Worm (Caenorhabditis elegans) whole organism, L4 larva: ENCODE results near the gene mpst-4.
A peak's percentile ranks its signal among the peaks of the same experiment; 100 is the strongest.

Source experiments
- D1046.2 ChIP-seq: fragments of 200-800 bp; sonication (Bioruptor generic); IDR thresholded peaks from 2 replicates; pipeline ENCODE4 v1.3.6; 2022; ENCODE audit warnings: missing genetic modification characterization, missing compliant biosample characterization
- F37D6.2 ChIP-seq: sonication (generic microtip); optimal IDR thresholded peaks from 2 replicates; lab custom pipeline; 2016; ENCODE audit warnings: mild to moderate bottlenecking, missing genetic modification characterization, missing compliant biosample characterization
- F49E8.2 ChIP-seq: sonication (generic microtip); optimal IDR thresholded peaks from 2 replicates; lab custom pipeline; 2016; ENCODE audit warnings: missing compliant biosample characterization, mild to moderate bottlenecking, missing genetic modification characterization, borderline replicate concordance
- Y105C5A.15 ChIP-seq: fragments of 200-800 bp; sonication (Bioruptor generic); IDR thresholded peaks from 2 replicates; pipeline ENCODE4 v1.3.6; 2022; ENCODE audit warnings: missing genetic modification characterization, missing compliant biosample characterization
- Y48G9A.11 ChIP-seq: fragments of 200-800 bp; sonication (Bioruptor generic); IDR thresholded peaks from 2 replicates; pipeline ENCODE4 v1.3.6; 2022; ENCODE audit warnings: missing genetic modification reagents, missing genetic modification characterization, missing compliant biosample characterization
- Y75B8A.6 ChIP-seq: fragments of 200-800 bp; sonication (Bioruptor generic); IDR thresholded peaks from 2 replicates; pipeline ENCODE4 v1.3.6; 2022; ENCODE audit warnings: missing genetic modification reagents, missing genetic modification characterization, missing compliant biosample characterization
- aly-2 ChIP-seq: sonication (generic microtip); optimal IDR thresholded peaks from 2 replicates; lab custom pipeline; 2018; ENCODE audit warnings: missing biosample characterization, missing genetic modification characterization
- ama-1 ChIP-seq: fragments of 150-350 bp; optimal IDR thresholded peaks from 2 replicates; lab custom pipeline; 2014; ENCODE audit warnings: inconsistent platforms, mixed read lengths
- ceh-28 ChIP-seq: fragments of 150-350 bp; optimal IDR thresholded peaks from 2 replicates; lab custom pipeline; 2014; ENCODE audit warnings: missing biosample characterization, missing genetic modification reagents, missing genetic modification characterization
- ceh-44 ChIP-seq: fragments of 200-800 bp; sonication (Bioruptor generic); IDR thresholded peaks from 2 replicates; pipeline ENCODE4 v1.3.6; 2022; ENCODE audit warnings: missing genetic modification reagents, missing genetic modification characterization, missing compliant biosample characterization
- ctbp-1 ChIP-seq: fragments of 200-800 bp; sonication (Bioruptor generic); IDR thresholded peaks from 2 replicates; pipeline ENCODE4 v1.3.6; 2022; ENCODE audit warnings: missing genetic modification reagents, missing genetic modification characterization, missing compliant biosample characterization
- daf-12 ChIP-seq: fragments of 150-350 bp; optimal IDR thresholded peaks from 2 replicates; lab custom pipeline; 2014; ENCODE audit warnings: missing biosample characterization, missing genetic modification reagents, missing genetic modification characterization
- daf-8 ChIP-seq: fragments of 200-800 bp; sonication (Bioruptor generic); IDR thresholded peaks from 2 replicates; pipeline ENCODE4 v1.3.6; 2022; ENCODE audit warnings: missing genetic modification characterization, missing compliant biosample characterization
- dpl-1 ChIP-seq: fragments of 150-350 bp; optimal IDR thresholded peaks from 2 replicates; lab custom pipeline; 2014; ENCODE audit warnings: missing biosample characterization, missing genetic modification reagents, missing genetic modification characterization
- duxl-1 ChIP-seq: sonication (generic microtip); optimal IDR thresholded peaks from 2 replicates; lab custom pipeline; 2016; ENCODE audit warnings: mild to moderate bottlenecking, missing genetic modification characterization, moderate library complexity, missing compliant biosample characterization; ENCODE audit not compliant: poor library complexity
- dve-1 ChIP-seq: sonication (generic microtip); optimal IDR thresholded peaks from 2 replicates; lab custom pipeline; 2017; ENCODE audit warnings: antibody characterized with exemption, mild to moderate bottlenecking, missing genetic modification characterization, missing compliant biosample characterization; ENCODE audit not compliant: insufficient read depth
- egl-27 ChIP-seq: sonication (generic microtip); optimal IDR thresholded peaks from 3 replicates; lab custom pipeline; 2017; ENCODE audit warnings: missing biosample characterization, missing genetic modification reagents, missing genetic modification characterization
- gei-8 ChIP-seq: fragments of 200-800 bp; sonication (Bioruptor generic); optimal IDR thresholded peaks from 2 replicates; lab custom pipeline; 2018; ENCODE audit warnings: mild to moderate bottlenecking, missing genetic modification characterization, missing compliant biosample characterization
- hif-1 ChIP-seq, 2 experiments: sonication (generic microtip); optimal IDR thresholded peaks; 2 replicates each; lab custom pipeline; 2016 to 2017; ENCODE audit warnings: missing compliant biosample characterization in 2 of 2, missing genetic modification characterization in 2 of 2, missing genetic modification reagents in 2 of 2, missing genotype in 2 of 2, mild to moderate bottlenecking in 1 of 2
- lin-15B ChIP-seq: fragments of 150-350 bp; sonication (generic microtip); optimal IDR thresholded peaks from 3 replicates; lab custom pipeline; 2014; ENCODE audit warnings: missing biosample characterization, missing genetic modification characterization
- lin-38 ChIP-seq: fragments of 200-800 bp; sonication (Bioruptor generic); IDR thresholded peaks from 2 replicates; pipeline ENCODE4 v1.3.6; 2022; ENCODE audit warnings: missing genetic modification reagents, missing genetic modification characterization, missing compliant biosample characterization
- lin-39 ChIP-seq: fragments of 150-350 bp; optimal IDR thresholded peaks from 2 replicates; lab custom pipeline; 2014; ENCODE audit warnings: missing biosample characterization, missing genetic modification reagents, missing genetic modification characterization
- mdl-1 ChIP-seq, 2 experiments: fragments of 150-350 bp in 1 of 2; sonication (generic microtip) in 1 of 2; optimal IDR thresholded peaks; 2 replicates each; lab custom pipeline; 2014 to 2017; ENCODE audit warnings: missing biosample characterization in 2 of 2, missing genetic modification characterization in 2 of 2
- mep-1 ChIP-seq: fragments of 150-350 bp; sonication (generic microtip); optimal IDR thresholded peaks from 3 replicates; lab custom pipeline; 2014; ENCODE audit warnings: missing biosample characterization, missing genetic modification characterization
- mes-2 ChIP-seq: sonication (generic microtip); optimal IDR thresholded peaks from 2 replicates; lab custom pipeline; 2016; ENCODE audit warnings: missing genotype, mild to moderate bottlenecking, missing genetic modification characterization, missing compliant biosample characterization; ENCODE audit not compliant: poor library complexity, severe bottlenecking
- mxl-2 ChIP-seq: fragments of 200-800 bp; sonication (Bioruptor generic); conservative IDR thresholded peaks from 2 replicates; pipeline ENCODE4 v1.3.6; 2022; ENCODE audit warnings: missing genetic modification reagents, missing genetic modification characterization, missing compliant biosample characterization
- nhr-10 ChIP-seq: fragments of 150-350 bp; optimal IDR thresholded peaks from 2 replicates; lab custom pipeline; 2014; ENCODE audit warnings: missing biosample characterization, missing genetic modification characterization
- nhr-102 ChIP-seq: sonication (generic microtip); optimal IDR thresholded peaks from 2 replicates; lab custom pipeline; 2016; ENCODE audit warnings: mild to moderate bottlenecking, missing genetic modification characterization, moderate library complexity, missing compliant biosample characterization
- nhr-11 ChIP-seq: fragments of 150-350 bp; optimal IDR thresholded peaks from 2 replicates; lab custom pipeline; 2014; ENCODE audit warnings: missing biosample characterization, missing genetic modification characterization
- nhr-111 ChIP-seq: fragments of 200-800 bp; sonication (Bioruptor generic); optimal IDR thresholded peaks from 2 replicates; lab custom pipeline; 2018; ENCODE audit warnings: mild to moderate bottlenecking, missing genetic modification characterization, missing compliant biosample characterization
- nhr-237 ChIP-seq: sonication (generic microtip); optimal IDR thresholded peaks from 2 replicates; lab custom pipeline; 2017; ENCODE audit warnings: missing biosample characterization, missing genetic modification characterization
- nhr-25 ChIP-seq: sonication (generic microtip); optimal IDR thresholded peaks from 2 replicates; lab custom pipeline; 2017; ENCODE audit warnings: missing genetic modification characterization, mild to moderate bottlenecking, missing compliant biosample characterization, antibody characterized with exemption, moderate library complexity, borderline replicate concordance; ENCODE audit not compliant: insufficient read depth
- nhr-42 ChIP-seq: fragments of 200-800 bp; sonication (Bioruptor generic); IDR thresholded peaks from 2 replicates; pipeline ENCODE4 v1.3.6; 2022; ENCODE audit warnings: missing genetic modification characterization, missing compliant biosample characterization
- nhr-48 ChIP-seq: sonication (generic microtip); optimal IDR thresholded peaks from 2 replicates; lab custom pipeline; 2016; ENCODE audit warnings: mild to moderate bottlenecking, missing genetic modification characterization, missing compliant biosample characterization
- pha-4 ChIP-seq, 2 experiments: fragments of 150-350 bp in 1 of 2; fragments of 200-800 bp in 1 of 2; sonication (Bioruptor generic) in 1 of 2; IDR thresholded peaks in 1 of 2; optimal IDR thresholded peaks in 1 of 2; 2 replicates each; pipeline versions ENCODE4 v1.3.6 to Lab custom; 2014 to 2022; ENCODE audit warnings: missing genetic modification characterization in 2 of 2, missing genetic modification reagents in 2 of 2, missing biosample characterization in 1 of 2, missing compliant biosample characterization in 1 of 2
- saeg-2 ChIP-seq: fragments of 200-800 bp; sonication (Bioruptor generic); IDR thresholded peaks from 2 replicates; pipeline ENCODE4 v1.3.6; 2022; ENCODE audit warnings: missing genetic modification reagents, missing genetic modification characterization, missing compliant biosample characterization
- sdz-12 ChIP-seq: fragments of 200-800 bp; sonication (Bioruptor generic); optimal IDR thresholded peaks from 2 replicates; lab custom pipeline; 2018; ENCODE audit warnings: mild to moderate bottlenecking, missing genetic modification characterization, missing compliant biosample characterization
- skn-1 ChIP-seq: fragments of 150-350 bp; optimal IDR thresholded peaks from 2 replicates; lab custom pipeline; 2014; ENCODE audit warnings: missing biosample characterization, missing genetic modification characterization
- snpc-1.2 ChIP-seq: fragments of 200-800 bp; sonication (Bioruptor generic); IDR thresholded peaks from 2 replicates; pipeline ENCODE4 v1.3.6; 2022; ENCODE audit warnings: missing genetic modification reagents, missing genetic modification characterization, missing compliant biosample characterization
- spr-1 ChIP-seq: sonication (generic microtip); optimal IDR thresholded peaks from 2 replicates; lab custom pipeline; 2016; ENCODE audit warnings: mild to moderate bottlenecking, missing genetic modification characterization, missing compliant biosample characterization
- spr-3 ChIP-seq: fragments of 200-800 bp; sonication (Bioruptor generic); optimal IDR thresholded peaks from 2 replicates; lab custom pipeline; 2018; ENCODE audit warnings: mild to moderate bottlenecking, missing genetic modification characterization, missing compliant biosample characterization
- tra-1 ChIP-seq: fragments of 200-800 bp; sonication (Bioruptor generic); IDR thresholded peaks from 2 replicates; pipeline ENCODE4 v1.3.6; 2022; ENCODE audit warnings: missing genetic modification reagents, missing genetic modification characterization, missing compliant biosample characterization
- unc-39 ChIP-seq: sonication (generic microtip); optimal IDR thresholded peaks from 2 replicates; lab custom pipeline; 2017; ENCODE audit warnings: missing biosample characterization, missing genetic modification characterization
- zip-11 ChIP-seq: fragments of 200-800 bp; sonication (Bioruptor generic); IDR thresholded peaks from 2 replicates; pipeline ENCODE4 v1.3.6; 2022; ENCODE audit warnings: missing genetic modification characterization, missing compliant biosample characterization

Gene mpst-4

ce11 chrII:4891012-4891775 is 27.9 kb upstream of the mpst-4 start, which contains the start of gene gst-9 (continued):
- peak; percentile 51 for TF ChIP-seq nhr-102 (tag; lab: Kevin White, UChicago)
- TF ChIP-seq skn-1 (tag; lab: Kevin White, UChicago) = no peak
- TF ChIP-seq zip-11 (GFP tag; lab: Robert Waterston, UW) = no peak
- no peak for TF ChIP-seq mdl-1 (tag; optimal IDR thresholded peaks at IDR 0.05; lab: Kevin White, UChicago)
- no peak for TF ChIP-seq aly-2 (tag; lab: Kevin White, UChicago)
- no peak for TF ChIP-seq nhr-48 (tag; lab: Kevin White, UChicago)
- TF ChIP-seq ama-1 = peak; percentile 69
- no peak for TF ChIP-seq ceh-28 (tag; lab: Kevin White, UChicago)
- no peak for TF ChIP-seq saeg-2 (GFP tag; lab: Robert Waterston, UW)
- no peak for TF ChIP-seq hif-1 (tag; optimal IDR thresholded peaks at IDR 0.05; lab: Kevin White, UChicago)
- no peak for TF ChIP-seq mes-2 (tag; lab: Kevin White, UChicago)
- no peak for TF ChIP-seq nhr-111 (GFP tag; lab: Kevin White, UChicago)
- 0 out of 2 replicates have a peak, but pooled peaks have one; percentile 64 for TF ChIP-seq nhr-42
- TF ChIP-seq ctbp-1 (GFP tag; lab: Robert Waterston, UW) = 0 out of 2 replicates have a peak, but pooled peaks have one; percentile 19
- TF ChIP-seq D1046.2 = no peak
- TF ChIP-seq sdz-12 (GFP tag; lab: Kevin White, UChicago) = no peak
- TF ChIP-seq tra-1 (GFP tag; lab: Robert Waterston, UW) = no peak
- peak; percentile 48 for TF ChIP-seq lin-38 (GFP tag; lab: Robert Waterston, UW)
- no peak for TF ChIP-seq F37D6.2 (tag; lab: Kevin White, UChicago)
- no peak for TF ChIP-seq nhr-11 (tag; lab: Kevin White, UChicago)
- TF ChIP-seq spr-1 (tag; lab: Kevin White, UChicago) = peak; percentile 23
- TF ChIP-seq lin-39 (tag; lab: Kevin White, UChicago) = no peak
- TF ChIP-seq ceh-44 = no peak
- peak; percentile 56 for TF ChIP-seq mep-1 (tag; lab: Kevin White, UChicago)
- TF ChIP-seq Y48G9A.11 (GFP tag; lab: Robert Waterston, UW) = no peak
- TF ChIP-seq dpl-1 (GFP tag; lab: Kevin White, UChicago) = no peak
- 0 out of 2 replicates have a peak, but pooled peaks have one; percentile 28 for TF ChIP-seq mxl-2 (GFP tag; lab: Robert Waterston, UW)
- no peak for TF ChIP-seq unc-39
- TF ChIP-seq duxl-1 (tag; lab: Kevin White, UChicago) = no peak
- peak; percentile 25 for TF ChIP-seq spr-3
- no peak for TF ChIP-seq gei-8
- no peak for TF ChIP-seq daf-12 (tag; lab: Kevin White, UChicago)
- no peak for TF ChIP-seq egl-27 (tag; lab: Kevin White, UChicago)
- no peak for TF ChIP-seq snpc-1.2 (GFP tag; lab: Robert Waterston, UW)
- TF ChIP-seq, all 104 proteins: peak for 29

ce11 chrII:4888527-4889487 is 25.6 kb upstream of the mpst-4 start, which contains the start of gene pgm-1:
pgm-1 (plus strand) TSS chrII:4889437.
- TF ChIP-seq mep-1 (tag; lab: Kevin White, UChicago) (peak; percentile 9), ama-1 (peak; percentile 56), unc-39 (no peak), skn-1 (tag; lab: Kevin White, UChicago) (no peak), daf-8 (GFP tag; lab: Robert Waterston, UW) (no peak), nhr-237 (tag; lab: Kevin White, UChicago) (no peak), mes-2 (tag; lab: Kevin White, UChicago) (no peak), mxl-2 (GFP tag; lab: Robert Waterston, UW) (no peak), lin-15B (tag; lab: Kevin White, UChicago) (no peak), Y105C5A.15 (GFP tag; lab: Robert Waterston, UW) (no peak), Y75B8A.6 (GFP tag; lab: Robert Waterston, UW) (no peak), dve-1 (tag; lab: Kevin White, UChicago) (peak; percentile 4), lin-39 (tag; lab: Kevin White, UChicago) (no peak), nhr-10 (tag; lab: Kevin White, UChicago) (no peak), ctbp-1 (GFP tag; lab: Robert Waterston, UW) (no peak), nhr-25 (no peak), pha-4 (GFP tag; IDR thresholded peaks at IDR 0.05; lab: Robert Waterston, UW) (0 out of 2 replicates have a peak, but pooled peaks have one; percentile 11), pha-4 (tag; optimal IDR thresholded peaks at IDR 0.05; lab: Kevin White, UChicago) (no peak), F49E8.2 (tag; lab: Kevin White, UChicago) (no peak)
